Worm (Caenorhabditis elegans) whole organism, L1 larva: ENCODE data around the gene H17B01.2.
"Not testable (repeated sequence)": the region's sequence is repeated elsewhere in the genome, so short reads cannot be mapped to it uniquely, and the experiment has no call there.

ENCODE experiments used
- C34B4.2 ChIP-seq: sonication (generic microtip); optimal IDR thresholded peaks from 2 replicates; lab custom pipeline; 2017; ENCODE audit warnings: mild to moderate bottlenecking, missing genetic modification characterization, missing compliant biosample characterization
- ama-1 ChIP-seq: fragments of 150-350 bp; optimal IDR thresholded peaks from 2 replicates; lab custom pipeline; 2014
- egl-27 ChIP-seq, 2 experiments: fragments of 150-350 bp in 1 of 2; sonication (generic microtip); optimal IDR thresholded peaks; 3 replicates each; lab custom pipeline; 2017 to 2018; ENCODE audit warnings: missing biosample characterization in 2 of 2, missing genetic modification characterization in 2 of 2, missing genetic modification reagents in 2 of 2
- lsy-2 ChIP-seq, 2 experiments: fragments of 150-350 bp; optimal IDR thresholded peaks; 2 replicates each; lab custom pipeline; 2014; ENCODE audit warnings: missing biosample characterization in 2 of 2, missing genetic modification characterization in 2 of 2
- tlp-1 ChIP-seq: fragments of 150-350 bp; optimal IDR thresholded peaks from 2 replicates; lab custom pipeline; 2014; ENCODE audit warnings: missing biosample characterization, missing genetic modification characterization
- zag-1 ChIP-seq: fragments of 150-350 bp; optimal IDR thresholded peaks from 2 replicates; lab custom pipeline; 2014; ENCODE audit warnings: missing biosample characterization, missing genetic modification characterization
- ztf-11 ChIP-seq, 2 experiments: sonication (generic microtip); optimal IDR thresholded peaks; 2 replicates each; lab custom pipeline; 2016 to 2017; ENCODE audit warnings: missing genetic modification characterization in 2 of 2, missing biosample characterization in 1 of 2, missing compliant biosample characterization in 1 of 2

DNA sequence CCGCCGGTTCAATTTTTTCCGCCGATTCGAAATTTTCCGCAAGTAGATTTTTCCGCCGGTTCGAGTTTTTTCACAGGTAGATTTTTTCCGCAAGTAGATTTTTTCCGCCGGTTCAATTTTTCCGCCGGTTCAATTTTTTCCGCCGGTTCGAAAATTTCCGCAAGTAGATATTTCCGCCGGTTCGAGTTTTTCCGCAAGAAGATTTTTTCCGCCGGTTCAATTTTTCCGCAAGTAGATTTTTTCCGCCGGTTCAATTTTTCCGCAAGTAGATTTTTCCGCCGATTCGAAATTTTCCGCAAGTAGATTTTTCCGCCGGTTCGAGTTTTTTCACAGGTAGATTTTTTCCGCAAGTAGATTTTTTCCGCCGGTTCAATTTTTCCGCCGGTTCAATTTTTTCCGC is 16.7 kb upstream of the H17B01.2 start:
- TF ChIP-seq tlp-1 (tag; lab: Kevin White, UChicago); C34B4.2 (tag; lab: Kevin White, UChicago); lsy-2 (tag; optimal IDR thresholded peaks at IDR 0.05; lab: Kevin White, UChicago); ama-1; ztf-11 (tag; optimal IDR thresholded peaks at IDR 0.05; lab: Kevin White, UChicago); zag-1 (tag; lab: Kevin White, UChicago); egl-27 (tag; optimal IDR thresholded peaks at IDR 0.05; lab: Kevin White, UChicago): not testable (repeated sequence)
